Fruit fly (Drosophila melanogaster): ENCODE data around the gene CG8500.

CG8500 gene

dm6 chr3R:9777941-9778360 is 6.5 kb upstream of the CG8500 start, which contains the start of gene RpS29 (continued):
- TF ChIP-seq Atf-2 (GFP tag; optimal IDR thresholded peaks at IDR 0.05) (peak; percentile 30), pum (GFP tag; optimal IDR thresholded peaks at IDR 0.05) (peak; percentile 81), mirr (GFP tag; optimal IDR thresholded peaks at IDR 0.05) (peak; percentile 93), CG7271 (tag; optimal IDR thresholded peaks at IDR 0.05) (peak; percentile 60), nom (GFP tag; optimal IDR thresholded peaks at IDR 0.05) (peak; percentile 78), E2f2 (GFP tag; IDR thresholded peaks at IDR 0.05) (peak; percentile 100), CG17802 (tag; optimal IDR thresholded peaks at IDR 0.05) (peak; percentile 53), CG10565 (GFP tag; optimal IDR thresholded peaks at IDR 0.05) (no peak), CG10321 (GFP tag; IDR thresholded peaks at IDR 0.05) (peak; percentile 54; the same call in 1 of the 2 replicates), CTCF (GFP tag; optimal IDR thresholded peaks at IDR 0.05) (peak; percentile 46), Adf1 (GFP tag; IDR thresholded peaks at IDR 0.05) (peak; percentile 74), CG7357 (GFP tag; IDR thresholded peaks at IDR 0.05) (no peak), CG8089 (GFP tag; optimal IDR thresholded peaks at IDR 0.05) (peak; percentile 80), cwo (GFP tag; optimal IDR thresholded peaks at IDR 0.05) (peak; percentile 48), CG31441 (GFP tag; IDR thresholded peaks at IDR 0.05) (peak; percentile 51; the same call in 1 of the 2 replicates), stc (GFP tag; IDR thresholded peaks at IDR 0.05) (peak; percentile 71), fd3F (GFP tag; optimal IDR thresholded peaks at IDR 0.05) (peak; percentile 55), CG12391 (tag; optimal IDR thresholded peaks at IDR 0.05) (peak; percentile 84), gsb (GFP tag; IDR thresholded peaks at IDR 0.05) (peak; percentile 77), CG11456 (GFP tag; IDR thresholded peaks at IDR 0.05) (peak; percentile 95), BEAF-32 (GFP tag; optimal IDR thresholded peaks at IDR 0.05) (peak; percentile 98), CG6689 (GFP tag; IDR thresholded peaks at IDR 0.05) (peak; percentile 28; the same call in 1 of the 2 replicates), CG3407 (GFP tag; optimal IDR thresholded peaks at IDR 0.05) (peak; percentile 48), usp (GFP tag; optimal IDR thresholded peaks at IDR 0.05) (no peak), schlank (tag; optimal IDR thresholded peaks at IDR 0.05) (peak; percentile 85), dpn (GFP tag; optimal IDR thresholded peaks at IDR 0.05) (peak; percentile 86 to 90), Side (GFP tag; optimal IDR thresholded peaks at IDR 0.05) (peak; percentile 86), pho (GFP tag; optimal IDR thresholded peaks at IDR 0.05) (peak; percentile 89), pros (GFP tag; optimal IDR thresholded peaks at IDR 0.05) (no peak), esg (GFP tag; conservative IDR thresholded peaks at IDR 0.05) (peak; percentile 31; the same call in 1 of the 2 replicates), hkb (optimal IDR thresholded peaks at IDR 0.05) (no peak), hkb (GFP tag; IDR thresholded peaks at IDR 0.05) (peak; percentile 52), HmgD (GFP tag; optimal IDR thresholded peaks at IDR 0.05) (peak; percentile 92), Lpt (GFP tag; optimal IDR thresholded peaks at IDR 0.05) (no peak), croc (GFP tag; conservative IDR thresholded peaks at IDR 0.05) (0 out of 3 replicates have a peak, but pooled peaks have one; percentile 32), pzg (GFP tag; optimal IDR thresholded peaks at IDR 0.05) (peak; percentile 100), Hey (tag; optimal IDR thresholded peaks at IDR 0.05) (peak; percentile 74), Bteb2 (GFP tag; optimal IDR thresholded peaks at IDR 0.05) (peak; percentile 76), trem (tag; optimal IDR thresholded peaks at IDR 0.05) (peak; percentile 92), tin (GFP tag; optimal IDR thresholded peaks at IDR 0.05) (peak; percentile 74), ems (GFP tag; optimal IDR thresholded peaks at IDR 0.05) (peak; percentile 84), CG32767 (GFP tag; IDR thresholded peaks at IDR 0.05) (peak; percentile 57; the same call in 1 of the 2 replicates), Dad (GFP tag; optimal IDR thresholded peaks at IDR 0.05) (peak; percentile 84), Drgx (GFP tag; IDR thresholded peaks at IDR 0.05) (0 out of 2 replicates have a peak, but pooled peaks have one; percentile 33), B-H2 (GFP tag; optimal IDR thresholded peaks at IDR 0.05) (peak; percentile 95), CG6791 (GFP tag; IDR thresholded peaks at IDR 0.05; ENCODE audit: partially characterized antibody) (peak; percentile 97), ind (GFP tag; optimal IDR thresholded peaks at IDR 0.05) (peak; percentile 83), Tbp (GFP tag; optimal IDR thresholded peaks at IDR 0.05) (peak; percentile 61), rib (GFP tag; IDR thresholded peaks at IDR 0.05) (peak; percentile 52; the same call in 1 of the 2 replicates), CG12236 (GFP tag; optimal IDR thresholded peaks at IDR 0.05) (peak; percentile 42), CG2202 (tag; optimal IDR thresholded peaks at IDR 0.05) (peak; percentile 47), CG17568 (GFP tag; optimal IDR thresholded peaks at IDR 0.05) (no peak)

Data from whole organism, embryonic.